Fruit fly (Drosophila melanogaster) whole organism, embryonic: ENCODE results near the gene zuc.

Experiments used
- Ada2b ChIP-seq: fragments of 200-800 bp; sonication (Bioruptor generic); IDR thresholded peaks from 2 replicates; pipeline ENCODE4 v1.3.6; 2022; ENCODE audit warnings: missing biosample characterization, missing genetic modification characterization
- CG10267 ChIP-seq: fragments of 200-800 bp; sonication (Bioruptor generic); optimal IDR thresholded peaks from 2 replicates; lab custom pipeline; 2018; ENCODE audit warnings: missing biosample characterization, mild to moderate bottlenecking, missing genetic modification characterization, moderate library complexity
- CG10462 ChIP-seq: fragments of 200-800 bp; sonication (Bioruptor generic); optimal IDR thresholded peaks from 2 replicates; lab custom pipeline; 2016; ENCODE audit warnings: missing biosample characterization, missing genetic modification characterization
- CG11695 ChIP-seq: fragments of 200-800 bp; sonication (Bioruptor generic); IDR thresholded peaks from 3 replicates; pipeline ENCODE4 v1.3.6; 2022; ENCODE audit warnings: missing biosample characterization, missing genetic modification characterization
- CG12659 ChIP-seq: fragments of 200-800 bp; sonication (Bioruptor generic); optimal IDR thresholded peaks from 3 replicates; lab custom pipeline; 2017; ENCODE audit warnings: mild to moderate bottlenecking, missing biosample characterization, missing genetic modification reagents, missing genetic modification characterization
- CG13287 ChIP-seq: fragments of 200-800 bp; sonication (Bioruptor generic); IDR thresholded peaks from 2 replicates; pipeline ENCODE4 v1.3.6; 2022; ENCODE audit warnings: missing biosample characterization, missing genetic modification characterization; ENCODE audit not compliant: partially characterized antibody
- CG15011 ChIP-seq: fragments of 200-800 bp; sonication (Bioruptor generic); optimal IDR thresholded peaks from 3 replicates; lab custom pipeline; 2018; ENCODE audit warnings: missing biosample characterization, mild to moderate bottlenecking, missing genetic modification characterization
- CG15479 ChIP-seq: fragments of 200-800 bp; sonication (Bioruptor generic); optimal IDR thresholded peaks from 3 replicates; lab custom pipeline; 2019; ENCODE audit warnings: missing biosample characterization, mild to moderate bottlenecking, missing genetic modification characterization, moderate library complexity
- CG17361 ChIP-seq: fragments of 200-800 bp; sonication (Bioruptor generic); IDR thresholded peaks from 3 replicates; pipeline ENCODE4 v1.3.6; 2022; ENCODE audit warnings: missing biosample characterization, missing genetic modification characterization
- CG18011 ChIP-seq: fragments of 200-800 bp; sonication (Bioruptor generic); optimal IDR thresholded peaks from 2 replicates; lab custom pipeline; 2017; ENCODE audit warnings: missing biosample characterization, missing genetic modification characterization, mild to moderate bottlenecking, moderate library complexity, missing genotype
- CG2199 ChIP-seq: fragments of 200-800 bp; sonication (Bioruptor generic); IDR thresholded peaks from 3 replicates; pipeline ENCODE4 v1.3.6; 2022; ENCODE audit warnings: missing biosample characterization, missing genetic modification characterization
- CG2875 ChIP-seq: fragments of 200-800 bp; sonication (Bioruptor generic); optimal IDR thresholded peaks from 2 replicates; lab custom pipeline; 2017; ENCODE audit warnings: missing biosample characterization, mild to moderate bottlenecking, missing genetic modification characterization, missing genetic modification reagents
- CG3163 ChIP-seq: fragments of 200-800 bp; sonication (Bioruptor generic); optimal IDR thresholded peaks from 3 replicates; lab custom pipeline; 2016; ENCODE audit warnings: missing biosample characterization, missing genetic modification characterization
- CG33213 ChIP-seq: fragments of 200-800 bp; sonication (Bioruptor generic); optimal IDR thresholded peaks from 3 replicates; lab custom pipeline; 2016; ENCODE audit warnings: missing biosample characterization, missing genetic modification characterization
- CG34376 ChIP-seq: fragments of 200-800 bp; sonication (Bioruptor generic); optimal IDR thresholded peaks from 2 replicates; lab custom pipeline; 2018; ENCODE audit warnings: missing biosample characterization, mild to moderate bottlenecking, missing genetic modification characterization
- CG3726 ChIP-seq: fragments of 200-800 bp; sonication (Bioruptor generic); IDR thresholded peaks from 3 replicates; pipeline ENCODE4, ENCODE4 v1.3.6; 2022; ENCODE audit warnings: missing biosample characterization, missing genetic modification characterization
- CG3838 ChIP-seq: fragments of 200-800 bp; sonication (Bioruptor generic); optimal IDR thresholded peaks from 3 replicates; lab custom pipeline; 2016; ENCODE audit warnings: missing biosample characterization, missing genetic modification characterization
- CG6689 ChIP-seq: fragments of 200-800 bp; sonication (Bioruptor generic); IDR thresholded peaks from 2 replicates; pipeline ENCODE4 v1.3.6; 2022; ENCODE audit warnings: missing biosample characterization, missing genetic modification characterization
- CG7357 ChIP-seq: fragments of 200-800 bp; sonication (Bioruptor generic); IDR thresholded peaks from 3 replicates; pipeline ENCODE4 v1.3.6; 2022; ENCODE audit warnings: missing biosample characterization, missing genetic modification characterization
- Chrac-16 ChIP-seq: fragments of 200-800 bp; sonication (Bioruptor generic); optimal IDR thresholded peaks from 3 replicates; lab custom pipeline; 2016; ENCODE audit warnings: missing biosample characterization, missing genetic modification characterization
- CrebB ChIP-seq: fragments of 200-800 bp; sonication (Bioruptor generic); optimal IDR thresholded peaks from 3 replicates; lab custom pipeline; 2018; ENCODE audit warnings: missing biosample characterization, mild to moderate bottlenecking, missing genetic modification characterization
- Elba2 ChIP-seq: fragments of 200-800 bp; sonication (Bioruptor generic); optimal IDR thresholded peaks from 3 replicates; lab custom pipeline; 2016; ENCODE audit warnings: missing biosample characterization, missing genetic modification characterization
- Ets65A ChIP-seq: fragments of 200-800 bp; sonication (Bioruptor generic); peaks from one replicate; lab custom pipeline; 2016; ENCODE audit warnings: missing biosample characterization, missing genetic modification characterization
- Fer1 ChIP-seq: fragments of 200-800 bp; sonication (Bioruptor generic); optimal IDR thresholded peaks from 2 replicates; lab custom pipeline; 2017; ENCODE audit warnings: missing biosample characterization, mild to moderate bottlenecking, missing genetic modification characterization
- GATAe ChIP-seq: fragments of 200-800 bp; sonication (Bioruptor generic); conservative IDR thresholded peaks from 2 replicates; pipeline ENCODE4 v1.3.6; 2022; ENCODE audit warnings: missing biosample characterization, missing genetic modification characterization
- HLH54F ChIP-seq: fragments of 200-800 bp; sonication (Bioruptor generic); optimal IDR thresholded peaks from 3 replicates; lab custom pipeline; 2016; ENCODE audit warnings: missing biosample characterization, missing genetic modification characterization
- Lhr ChIP-seq: fragments of 200-800 bp; sonication (Bioruptor generic); optimal IDR thresholded peaks from 3 replicates; lab custom pipeline; 2017; ENCODE audit warnings: mild to moderate bottlenecking, missing biosample characterization, missing genetic modification reagents, missing genetic modification characterization
- MBD-R2 ChIP-seq: fragments of 200-800 bp; sonication (Bioruptor generic); IDR thresholded peaks from 2 replicates; pipeline ENCODE4 v1.3.6; 2022; ENCODE audit warnings: missing biosample characterization, missing genetic modification characterization
- Mad ChIP-seq: fragments of 200-800 bp; sonication (Bioruptor generic); optimal IDR thresholded peaks from 2 replicates; lab custom pipeline; 2016; ENCODE audit warnings: missing biosample characterization, missing genetic modification characterization
- Sox102F ChIP-seq: fragments of 200-800 bp; sonication (Bioruptor generic); optimal IDR thresholded peaks from 2 replicates; lab custom pipeline; 2018; ENCODE audit warnings: missing biosample characterization, mild to moderate bottlenecking, missing genetic modification characterization, moderate library complexity
- aop ChIP-seq: fragments of 200-800 bp; sonication (Bioruptor generic); IDR thresholded peaks from 2 replicates; pipeline ENCODE4 v1.3.6; 2022; ENCODE audit warnings: missing biosample characterization, missing genetic modification characterization
- ap ChIP-seq: fragments of 200-800 bp; sonication (Bioruptor generic); IDR thresholded peaks from 2 replicates; pipeline ENCODE4 v1.3.6; 2022; ENCODE audit warnings: missing biosample characterization, missing genetic modification characterization
- ara ChIP-seq: fragments of 200-800 bp; sonication (Bioruptor generic); IDR thresholded peaks from 2 replicates; pipeline ENCODE4 v1.3.6; 2022; ENCODE audit warnings: missing biosample characterization, missing genetic modification characterization
- az2 ChIP-seq: fragments of 200-800 bp; sonication (Bioruptor generic); optimal IDR thresholded peaks from 3 replicates; lab custom pipeline; 2016; ENCODE audit warnings: missing biosample characterization, missing genetic modification characterization
- crp ChIP-seq, 2 experiments: fragments of 200-800 bp; sonication (Bioruptor generic); optimal IDR thresholded peaks; 2 replicates in 1 of 2; 3 replicates in 1 of 2; lab custom pipeline; 2017; ENCODE audit warnings: missing biosample characterization in 2 of 2, missing genetic modification characterization in 2 of 2, mild to moderate bottlenecking in 1 of 2, moderate library complexity in 1 of 2
- cwo ChIP-seq: fragments of 200-800 bp; sonication (Bioruptor generic); optimal IDR thresholded peaks from 3 replicates; lab custom pipeline; 2017; ENCODE audit warnings: missing biosample characterization, missing genetic modification characterization, mild to moderate bottlenecking, moderate library complexity, missing genetic modification reagents
- danr ChIP-seq: fragments of 200-800 bp; sonication (Bioruptor generic); IDR thresholded peaks from 2 replicates; pipeline ENCODE4 v1.3.6; 2022; ENCODE audit warnings: missing biosample characterization, missing genetic modification characterization
- dmrt11E ChIP-seq: fragments of 200-800 bp; sonication (Bioruptor generic); optimal IDR thresholded peaks from 3 replicates; lab custom pipeline; 2018; ENCODE audit warnings: missing biosample characterization, mild to moderate bottlenecking, missing genetic modification characterization, moderate library complexity
- gfzf ChIP-seq: fragments of 200-800 bp; sonication (Bioruptor generic); optimal IDR thresholded peaks from 2 replicates; lab custom pipeline; 2016; ENCODE audit warnings: missing biosample characterization, mild to moderate bottlenecking, missing genetic modification characterization, moderate library complexity
- grau ChIP-seq: fragments of 200-800 bp; optimal IDR thresholded peaks from 3 replicates; lab custom pipeline; 2019; ENCODE audit warnings: missing biosample characterization, mild to moderate bottlenecking, missing genetic modification characterization, moderate library complexity
- knrl ChIP-seq: fragments of 200-800 bp; sonication (Bioruptor generic); IDR thresholded peaks from 3 replicates; pipeline ENCODE4 v1.3.6; 2022; ENCODE audit warnings: missing biosample characterization, missing genetic modification characterization; ENCODE audit not compliant: partially characterized antibody
- lab ChIP-seq: fragments of 200-800 bp; sonication (Bioruptor generic); optimal IDR thresholded peaks from 3 replicates; lab custom pipeline; 2017; ENCODE audit warnings: missing biosample characterization, missing genetic modification characterization, mild to moderate bottlenecking, moderate library complexity, missing genetic modification reagents
- lilli ChIP-seq: fragments of 200-800 bp; sonication (Bioruptor generic); optimal IDR thresholded peaks from 3 replicates; lab custom pipeline; 2016; ENCODE audit warnings: missing biosample characterization, missing genetic modification characterization
- lola ChIP-seq, 3 experiments: fragments of >200 bp in 2 of 3; fragments of 200-800 bp in 1 of 3; sonication (Bioruptor generic) in 1 of 3; optimal IDR thresholded peaks; 2 replicates each; lab custom pipeline; 2017 to 2019; ENCODE audit warnings: missing biosample characterization in 3 of 3, missing genetic modification characterization in 3 of 3, mild to moderate bottlenecking in 1 of 3, moderate library complexity in 1 of 3
- mirr ChIP-seq: fragments of 200-800 bp; sonication (Bioruptor generic); optimal IDR thresholded peaks from 3 replicates; lab custom pipeline; 2018; ENCODE audit warnings: missing biosample characterization, mild to moderate bottlenecking, missing genetic modification characterization
- pfk ChIP-seq: fragments of 200-800 bp; sonication (Bioruptor generic); optimal IDR thresholded peaks from 2 replicates; lab custom pipeline; 2018; ENCODE audit warnings: missing biosample characterization, mild to moderate bottlenecking, missing genetic modification characterization, moderate library complexity
- schlank ChIP-seq: fragments of 200-800 bp; sonication (Bioruptor generic); optimal IDR thresholded peaks from 2 replicates; lab custom pipeline; 2018; ENCODE audit warnings: missing biosample characterization, mild to moderate bottlenecking, missing genetic modification characterization
- sd ChIP-seq: fragments of 200-800 bp; sonication (Bioruptor generic); optimal IDR thresholded peaks from 3 replicates; lab custom pipeline; 2018; ENCODE audit warnings: missing biosample characterization, mild to moderate bottlenecking, missing genetic modification characterization, moderate library complexity
- sqz ChIP-seq: fragments of 200-800 bp; sonication (Bioruptor generic); optimal IDR thresholded peaks from 3 replicates; lab custom pipeline; 2018; ENCODE audit warnings: missing biosample characterization, mild to moderate bottlenecking, missing genetic modification characterization
- stwl ChIP-seq: fragments of 200-800 bp; sonication (Bioruptor generic); optimal IDR thresholded peaks from 3 replicates; lab custom pipeline; 2018; ENCODE audit warnings: missing biosample characterization, mild to moderate bottlenecking, missing genetic modification characterization, moderate library complexity
- tap ChIP-seq: fragments of 200-800 bp; optimal IDR thresholded peaks from 3 replicates; lab custom pipeline; 2019; ENCODE audit warnings: missing biosample characterization, mild to moderate bottlenecking, missing genetic modification characterization, moderate library complexity
- ttk ChIP-seq: fragments of 200-800 bp; sonication (Bioruptor generic); IDR thresholded peaks from 2 replicates; pipeline ENCODE4 v2.1.2; 2022; ENCODE audit warnings: missing biosample characterization, missing genetic modification characterization

The zuc gene

DNA sequence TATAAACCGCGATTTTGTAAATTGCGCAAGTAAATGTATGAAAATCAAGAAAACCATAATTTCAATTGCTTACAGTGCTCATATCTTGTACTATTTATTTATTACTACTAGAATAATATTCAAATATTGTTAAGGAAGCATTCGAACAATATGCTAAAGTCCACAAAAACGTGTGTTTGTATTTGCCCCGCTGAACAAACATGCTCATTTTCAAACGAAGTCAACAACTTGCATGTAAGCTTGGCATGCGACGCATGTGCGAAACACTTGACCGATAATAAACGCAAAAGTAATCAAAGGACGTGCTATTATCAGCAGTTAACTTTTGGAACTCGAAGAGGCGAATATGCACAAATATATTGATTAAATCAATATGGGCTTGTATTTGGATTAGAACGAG, 31.5 kb upstream of the zuc start (continued):
- TF ChIP-seq lilli (GFP tag; lab: Kevin White, UChicago) (peak; percentile 26), ap (GFP tag; lab: Robert Waterston, UW) (no peak), CG11695 (GFP tag; lab: Robert Waterston, UW) (peak; percentile 50; the same call in 1 of the 3 replicates), Chrac-16 (GFP tag; lab: Kevin White, UChicago) (no peak), tap (tag; lab: Kevin White, UChicago) (peak; percentile 41), Sox102F (GFP tag; lab: Kevin White, UChicago) (peak; percentile 77), CrebB (tag; lab: Kevin White, UChicago) (peak; percentile 82), HLH54F (peak; percentile 4), Lhr (GFP tag; lab: Kevin White, UChicago) (peak; percentile 33), CG3163 (GFP tag; lab: Kevin White, UChicago) (no peak), cwo (GFP tag; lab: Kevin White, UChicago) (peak; percentile 37), ttk (GFP tag; lab: Robert Waterston, UW) (no peak), CG15479 (GFP tag; lab: Kevin White, UChicago) (no peak), lab (peak; percentile 89), CG15011 (GFP tag; lab: Kevin White, UChicago) (peak; percentile 60), aop (GFP tag; lab: Robert Waterston, UW) (no peak), CG12659 (GFP tag; lab: Kevin White, UChicago) (peak; percentile 83), lola (GFP tag; optimal IDR thresholded peaks at IDR 0.05; lab: Kevin White, UChicago) (peak in 1 of 3 experiments; percentile 62), pfk (GFP tag; lab: Kevin White, UChicago) (peak; percentile 20), stwl (tag; lab: Kevin White, UChicago) (no peak), knrl (no peak), dmrt11E (peak; percentile 69), CG34376 (GFP tag; lab: Kevin White, UChicago) (peak; percentile 40), grau (tag; lab: Kevin White, UChicago) (peak; percentile 60), CG6689 (GFP tag; lab: Robert Waterston, UW) (no peak), CG10462 (peak; percentile 56), schlank (tag; lab: Kevin White, UChicago) (peak; percentile 75), mirr (peak; percentile 27), CG33213 (GFP tag; lab: Kevin White, UChicago) (peak; percentile 23), CG7357 (GFP tag; lab: Robert Waterston, UW) (no peak), Ada2b (GFP tag; lab: Robert Waterston, UW) (peak; percentile 19; the same call in 1 of the 2 replicates), CG13287 (GFP tag; lab: Robert Waterston, UW) (no peak), Elba2 (GFP tag; lab: Kevin White, UChicago) (no peak), CG18011 (GFP tag; lab: Kevin White, UChicago) (peak; percentile 42), GATAe (no peak), danr (GFP tag; lab: Robert Waterston, UW) (no peak), CG17361 (GFP tag; lab: Robert Waterston, UW) (0 out of 3 replicates have a peak, but pooled peaks have one; percentile 13), Fer1 (peak; percentile 59)

DNA sequence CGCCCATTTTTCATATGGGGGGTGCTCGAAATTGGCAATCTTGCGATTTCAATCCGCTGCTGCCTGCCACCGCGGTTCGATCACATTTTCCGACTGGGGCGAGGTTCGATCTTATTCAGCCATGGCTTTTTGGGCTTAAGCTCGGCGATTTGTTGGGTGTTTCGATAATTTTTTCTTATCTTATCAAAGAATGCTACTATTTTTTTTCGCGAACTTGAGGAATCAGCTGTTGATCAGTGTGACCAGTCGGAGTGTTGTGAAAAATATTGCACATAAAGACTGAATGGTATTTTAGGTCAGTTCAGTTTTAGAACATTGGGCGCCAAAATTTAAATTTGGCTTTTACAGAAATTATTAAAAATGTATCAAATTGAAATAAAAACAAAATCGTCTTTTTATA, 31.1 kb upstream of the zuc start, which contains the start of gene Wdr81:
Gene Wdr81 (minus strand): TSS at position 226 of the 400 bp plus-strand sequence.
- TF ChIP-seq Ets65A (GFP tag; lab: Kevin White, UChicago) (no peak), ara (GFP tag; lab: Robert Waterston, UW) (no peak), CG10267 (tag; lab: Kevin White, UChicago) (peak; percentile 17), CG2875 (GFP tag; lab: Kevin White, UChicago) (no peak), CG3726 (no peak), az2 (GFP tag; lab: Kevin White, UChicago) (no peak), CG13287 (GFP tag; lab: Robert Waterston, UW) (peak; percentile 46), crp (GFP tag; optimal IDR thresholded peaks at IDR 0.05; lab: Kevin White, UChicago) (peak; percentile 76 to 93), MBD-R2 (GFP tag; lab: Robert Waterston, UW) (peak; percentile 58), CG3838 (GFP tag; lab: Kevin White, UChicago) (no peak), CG2199 (GFP tag; lab: Robert Waterston, UW) (no peak), sd (tag; lab: Kevin White, UChicago) (peak; percentile 88), gfzf (GFP tag; lab: Kevin White, UChicago) (peak; percentile 80), Mad (GFP tag; lab: Kevin White, UChicago) (no peak), sqz (GFP tag; lab: Kevin White, UChicago) (peak; percentile 66)
